Worm (Caenorhabditis elegans) whole organism, mixed stage, embryonic: ENCODE data around the gene Y67D8C.6.

Source experiments
- blmp-1 ChIP-seq: fragments of 150-350 bp; optimal IDR thresholded peaks from 2 replicates; lab custom pipeline; 2014; ENCODE audit warnings: missing biosample characterization, missing genetic modification characterization
- drap-1 ChIP-seq: fragments of 200-800 bp; sonication (Bioruptor generic); optimal IDR thresholded peaks from 3 replicates; lab custom pipeline; 2018; ENCODE audit warnings: mild to moderate bottlenecking, missing genetic modification characterization, missing compliant biosample characterization
- flh-1 ChIP-seq: fragments of 200-800 bp; sonication (Bioruptor generic); optimal IDR thresholded peaks from 2 replicates; lab custom pipeline; 2018; ENCODE audit warnings: mild to moderate bottlenecking, missing genetic modification characterization, moderate library complexity, missing compliant biosample characterization
- hlh-1 ChIP-seq: fragments of 150-350 bp; optimal IDR thresholded peaks from 2 replicates; lab custom pipeline; 2014; ENCODE audit warnings: missing biosample characterization, missing genetic modification reagents, missing genetic modification characterization
- lin-13 ChIP-seq: fragments of 150-350 bp; optimal IDR thresholded peaks from 2 replicates; lab custom pipeline; 2014; ENCODE audit warnings: missing biosample characterization, missing genetic modification characterization
- mep-1 ChIP-seq: fragments of 150-350 bp; optimal IDR thresholded peaks from 2 replicates; lab custom pipeline; 2017; ENCODE audit warnings: missing biosample characterization, missing genetic modification reagents, missing genetic modification characterization, inconsistent platforms
- nhr-12 ChIP-seq: fragments of 150-350 bp; optimal IDR thresholded peaks from 2 replicates; lab custom pipeline; 2014; ENCODE audit warnings: missing biosample characterization, missing genetic modification characterization
- nhr-237 ChIP-seq: fragments of 150-350 bp; optimal IDR thresholded peaks from 2 replicates; lab custom pipeline; 2014; ENCODE audit warnings: missing biosample characterization, missing genetic modification characterization
- nhr-28 ChIP-seq: fragments of 150-350 bp; optimal IDR thresholded peaks from 2 replicates; lab custom pipeline; 2014; ENCODE audit warnings: missing biosample characterization, missing genetic modification characterization
- pha-4 ChIP-seq: fragments of 150-350 bp; optimal IDR thresholded peaks from 2 replicates; lab custom pipeline; 2018; ENCODE audit warnings: missing biosample characterization, missing genetic modification reagents, missing genetic modification characterization
- sptf-1 ChIP-seq: sonication (generic microtip); optimal IDR thresholded peaks from 2 replicates; lab custom pipeline; 2017; ENCODE audit warnings: mild to moderate bottlenecking, missing genetic modification characterization, moderate library complexity, missing compliant biosample characterization
- unc-39 ChIP-seq: fragments of 150-350 bp; optimal IDR thresholded peaks from 2 replicates; lab custom pipeline; 2014; ENCODE audit warnings: missing biosample characterization, missing genetic modification characterization
- unc-62 ChIP-seq: fragments of 150-350 bp; optimal IDR thresholded peaks from 2 replicates; lab custom pipeline; 2014; ENCODE audit warnings: missing biosample characterization, missing genetic modification reagents, missing genetic modification characterization
- ztf-11 ChIP-seq: fragments of 150-350 bp; optimal IDR thresholded peaks from 2 replicates; lab custom pipeline; 2014; ENCODE audit warnings: missing biosample characterization, missing genetic modification characterization

DNA sequence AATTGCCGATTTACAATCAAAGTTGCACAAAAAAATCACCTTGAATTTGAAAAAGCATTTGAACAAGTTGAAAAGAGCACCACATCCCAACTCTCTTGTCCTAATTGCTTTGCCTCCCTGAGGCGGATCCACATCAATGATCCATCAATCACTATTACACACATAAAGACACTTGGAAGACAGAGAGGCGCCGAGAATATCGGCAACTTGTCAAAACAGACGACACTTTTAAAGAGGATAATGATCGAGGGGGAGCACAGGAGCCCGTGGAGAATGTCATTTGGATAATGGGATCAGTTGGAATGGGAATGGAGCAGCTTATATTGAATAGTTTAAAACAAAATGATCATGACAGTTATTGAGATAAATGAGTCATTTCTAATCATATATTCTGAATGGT is 38.0 kb upstream of the Y67D8C.6 start:
- TF ChIP-seq unc-62 (GFP tag; lab: Kevin White, UChicago) (peak; percentile 97), nhr-28 (tag; lab: Kevin White, UChicago) (no peak), hlh-1 (tag; lab: Kevin White, UChicago) (peak; percentile 8), lin-13 (no peak), sptf-1 (tag; lab: Kevin White, UChicago) (no peak), nhr-12 (no peak), pha-4 (tag; lab: Kevin White, UChicago) (no peak), unc-39 (tag; lab: Kevin White, UChicago) (no peak), ztf-11 (tag; lab: Kevin White, UChicago) (no peak), drap-1 (no peak), nhr-237 (tag; lab: Kevin White, UChicago) (no peak), mep-1 (no peak), blmp-1 (tag; lab: Kevin White, UChicago) (no peak), flh-1 (GFP tag; lab: Kevin White, UChicago) (no peak)
